Worm (Caenorhabditis elegans) whole organism, L2 larva: ENCODE measurements around the gene C03B1.4.

ENCODE experiments used
- lin-39 ChIP-seq: fragments of 150-350 bp; optimal IDR thresholded peaks from 2 replicates; lab custom pipeline; 2014; ENCODE audit warnings: missing biosample characterization, missing genetic modification reagents, missing genetic modification characterization
- zag-1 ChIP-seq: fragments of 150-350 bp; optimal IDR thresholded peaks from 2 replicates; lab custom pipeline; 2014; ENCODE audit warnings: missing biosample characterization, missing genetic modification characterization
- ztf-4 ChIP-seq: fragments of 150-350 bp; optimal IDR thresholded peaks from 2 replicates; lab custom pipeline; 2014; ENCODE audit warnings: missing biosample characterization, missing genetic modification characterization

- TF ChIP-seq zag-1 (no peak), ztf-4 (tag; lab: Kevin White, UChicago) (no peak), lin-39 (tag; lab: Kevin White, UChicago) (no peak)
Measured at ce11 chrX:6413583-6413982, 49.3 kb downstream of the C03B1.4 start.
